Fruit fly (Drosophila melanogaster) whole organism, wandering third instar larva: ENCODE data around the gene Gbeta5.
A peak's percentile ranks its signal among the peaks of the same experiment; 100 is the strongest.

Source experiments
- Abd-B ChIP-seq: fragments of >200 bp; optimal IDR thresholded peaks from 2 replicates; lab custom pipeline; 2017; ENCODE audit warnings: missing biosample characterization, missing genetic modification characterization
- CG32264 ChIP-seq: fragments of 200-800 bp; sonication (Bioruptor generic); optimal IDR thresholded peaks from 2 replicates; lab custom pipeline; 2016; ENCODE audit warnings: missing biosample characterization, missing genetic modification characterization
- CG9705 ChIP-seq: fragments of 200-800 bp; sonication (Bioruptor generic); optimal IDR thresholded peaks from 2 replicates; lab custom pipeline; 2018; ENCODE audit warnings: missing biosample characterization, mild to moderate bottlenecking, missing genetic modification characterization
- Dfd ChIP-seq: fragments of >200 bp; optimal IDR thresholded peaks from 2 replicates; lab custom pipeline; 2017; ENCODE audit warnings: missing biosample characterization, missing genetic modification characterization
- GATAd ChIP-seq: sonication (Bioruptor generic); optimal IDR thresholded peaks from 2 replicates; lab custom pipeline; 2016; ENCODE audit warnings: missing biosample characterization, missing genetic modification characterization
- HLH106 ChIP-seq: fragments of 200-800 bp; optimal IDR thresholded peaks from 3 replicates; lab custom pipeline; 2019; ENCODE audit warnings: missing biosample characterization, mild to moderate bottlenecking, missing genetic modification characterization, moderate library complexity
- Hnf4 ChIP-seq: fragments of 200-800 bp; sonication (Bioruptor generic); optimal IDR thresholded peaks from 2 replicates; lab custom pipeline; 2016; ENCODE audit warnings: missing biosample characterization, mild to moderate bottlenecking, missing genetic modification characterization
- Hr78 ChIP-seq: fragments of >200 bp; optimal IDR thresholded peaks from 2 replicates; lab custom pipeline; 2017; ENCODE audit warnings: missing biosample characterization, missing genetic modification characterization
- Hr83 ChIP-seq: fragments of 200-300 bp; sonication (Bioruptor generic); optimal IDR thresholded peaks from 2 replicates; lab custom pipeline; 2016; ENCODE audit warnings: missing biosample characterization, mild to moderate bottlenecking, missing genetic modification characterization, moderate library complexity; ENCODE audit not compliant: poor library complexity, severe bottlenecking
- Jra ChIP-seq: sonication (Bioruptor generic); optimal IDR thresholded peaks from 2 replicates; lab custom pipeline; 2016; ENCODE audit warnings: missing biosample characterization, missing genetic modification characterization
- Mio ChIP-seq: sonication (Bioruptor generic); optimal IDR thresholded peaks from 2 replicates; lab custom pipeline; 2016; ENCODE audit warnings: missing biosample characterization, missing genetic modification characterization
- Myc ChIP-seq: fragments of >200 bp; optimal IDR thresholded peaks from 2 replicates; lab custom pipeline; 2017
- OdsH ChIP-seq: fragments of 200-800 bp; sonication (Bioruptor generic); optimal IDR thresholded peaks from 2 replicates; lab custom pipeline; 2016; ENCODE audit warnings: missing biosample characterization, mild to moderate bottlenecking, missing genetic modification characterization
- Rel ChIP-seq, 2 experiments: fragments of 200-800 bp; sonication (Bioruptor generic) in 1 of 2; optimal IDR thresholded peaks; 2 replicates in 1 of 2; 3 replicates in 1 of 2; lab custom pipeline; 2016 to 2019; ENCODE audit warnings: mild to moderate bottlenecking in 2 of 2, missing biosample characterization in 2 of 2, missing genetic modification characterization in 2 of 2, moderate library complexity in 1 of 2
- Sp1 ChIP-seq: fragments of 200-800 bp; sonication (Bioruptor generic); optimal IDR thresholded peaks from 3 replicates; lab custom pipeline; 2019; ENCODE audit warnings: missing biosample characterization, mild to moderate bottlenecking, missing genetic modification characterization, moderate library complexity
- Vsx2 ChIP-seq: fragments of 200-300, 225-300 bp; sonication (Bioruptor generic); optimal IDR thresholded peaks from 2 replicates; lab custom pipeline; 2018; ENCODE audit warnings: missing biosample characterization, missing genetic modification characterization; ENCODE audit not compliant: partially characterized antibody
- brk ChIP-seq: fragments of 200-800 bp; sonication (Bioruptor generic); optimal IDR thresholded peaks from 2 replicates; lab custom pipeline; 2016; ENCODE audit warnings: missing biosample characterization, mild to moderate bottlenecking, missing genetic modification characterization
- dl ChIP-seq, 2 experiments: fragments of 175-275, 200-275 bp in 1 of 2; fragments of 200-275 bp in 1 of 2; sonication (Bioruptor generic); optimal IDR thresholded peaks; lab custom pipeline; 2018; ENCODE audit warnings: mild to moderate bottlenecking in 2 of 2, missing biosample characterization in 2 of 2, missing genetic modification characterization in 2 of 2, moderate library complexity in 2 of 2; ENCODE audit not compliant: partially characterized antibody in 2 of 2, insufficient read depth in 1 of 2
- dsf ChIP-seq: sonication (Bioruptor generic); optimal IDR thresholded peaks from 2 replicates; lab custom pipeline; 2016; ENCODE audit warnings: missing biosample characterization, missing genetic modification characterization, borderline replicate concordance
- ey ChIP-seq: fragments of 200-800 bp; sonication (Bioruptor generic); optimal IDR thresholded peaks from 2 replicates; lab custom pipeline; 2016; ENCODE audit warnings: missing biosample characterization, missing genetic modification characterization
- fru ChIP-seq: fragments of 200-800 bp; sonication (Bioruptor generic); optimal IDR thresholded peaks from 3 replicates; lab custom pipeline; 2016; ENCODE audit warnings: missing biosample characterization, mild to moderate bottlenecking, missing genetic modification characterization
- h ChIP-seq: fragments of 200-800 bp; sonication (Bioruptor generic); optimal IDR thresholded peaks from 3 replicates; lab custom pipeline; 2016; ENCODE audit warnings: missing biosample characterization, mild to moderate bottlenecking, missing genetic modification characterization
- jim ChIP-seq: fragments of 175-275, 200-325 bp; sonication (Bioruptor generic); optimal IDR thresholded peaks from 2 replicates; lab custom pipeline; 2016; ENCODE audit warnings: missing biosample characterization, mild to moderate bottlenecking, missing genetic modification characterization
- pan ChIP-seq: fragments of >200 bp; optimal IDR thresholded peaks from 2 replicates; lab custom pipeline; 2017
- psq ChIP-seq: fragments of 200-800 bp; sonication (Bioruptor generic); optimal IDR thresholded peaks from 3 replicates; lab custom pipeline; 2017; ENCODE audit warnings: missing biosample characterization, mild to moderate bottlenecking, missing genetic modification characterization, moderate library complexity
- rgr ChIP-seq: fragments of 200-800 bp; sonication (Bioruptor generic); optimal IDR thresholded peaks from 3 replicates; lab custom pipeline; 2016; ENCODE audit warnings: missing biosample characterization, mild to moderate bottlenecking, missing genetic modification characterization
- sv ChIP-seq: fragments of 200-800 bp; sonication (Bioruptor generic); optimal IDR thresholded peaks from 3 replicates; lab custom pipeline; 2016; ENCODE audit warnings: missing biosample characterization, missing genetic modification characterization
- tai ChIP-seq: sonication (Bioruptor generic); optimal IDR thresholded peaks from 2 replicates; lab custom pipeline; 2016; ENCODE audit warnings: missing biosample characterization, missing genetic modification characterization
- woc ChIP-seq: sonication (Bioruptor generic); optimal IDR thresholded peaks from 2 replicates; lab custom pipeline; 2016; ENCODE audit warnings: missing biosample characterization, mild to moderate bottlenecking, missing genetic modification characterization

Gene Gbeta5

dm6 chrX:8152718-8153117, 643 bp upstream of the Gbeta5 start, which contains the start of gene CG18262:
Gene CG18262 (plus strand): TSS chrX:8152948.
- TF ChIP-seq psq: no peak
- no peak for TF ChIP-seq Hr83 (GFP tag; lab: Kevin White, UChicago)
- TF ChIP-seq dsf (GFP tag; lab: Kevin White, UChicago): no peak
- TF ChIP-seq Dfd: no peak
- no peak for TF ChIP-seq Vsx2
- no peak for TF ChIP-seq Rel (GFP tag; optimal IDR thresholded peaks at IDR 0.05; lab: Kevin White, UChicago)
- peak; percentile 72 for TF ChIP-seq Rel (tag; optimal IDR thresholded peaks at IDR 0.05; lab: Kevin White, UChicago)
- TF ChIP-seq Hnf4 (GFP tag; lab: Kevin White, UChicago): no peak
- TF ChIP-seq Mio: no peak
- TF ChIP-seq HLH106 (tag; lab: Kevin White, UChicago): no peak
- no peak for TF ChIP-seq OdsH
- TF ChIP-seq GATAd (GFP tag; lab: Kevin White, UChicago): peak; percentile 5
- no peak for TF ChIP-seq CG32264 (GFP tag; lab: Kevin White, UChicago)
- TF ChIP-seq pan (lab: Kevin White, UChicago): no peak
- no peak for TF ChIP-seq Abd-B (GFP tag; lab: Kevin White, UChicago)

- TF ChIP-seq Myc (lab: Kevin White, UChicago) (peak; percentile 4), Sp1 (GFP tag; lab: Kevin White, UChicago) (no peak)
These were observed 3.5 kb downstream of the Gbeta5 start, which contains the start of gene CG10959 for dm6 chrX:8148556-8148955. Gene CG10959 (plus strand): TSS chrX:8148783.

- TF ChIP-seq Hr78: no peak
- TF ChIP-seq psq: no peak
- TF ChIP-seq ey: no peak
- TF ChIP-seq Hr83 (GFP tag; lab: Kevin White, UChicago): no peak
- no peak for TF ChIP-seq Vsx2
- TF ChIP-seq brk (GFP tag; lab: Kevin White, UChicago): no peak
- no peak for TF ChIP-seq CG32264 (GFP tag; lab: Kevin White, UChicago)
- no peak for TF ChIP-seq Jra (GFP tag; lab: Kevin White, UChicago)
- no peak for TF ChIP-seq h (GFP tag; lab: Kevin White, UChicago)
- no peak for TF ChIP-seq fru
- no peak for TF ChIP-seq dl (GFP tag; optimal IDR thresholded peaks at IDR 0.05; lab: Kevin White, UChicago; ENCODE audit: insufficient read depth in 1 of 2, partially characterized antibody in 2 of 2)
- no peak for TF ChIP-seq HLH106 (tag; lab: Kevin White, UChicago)
- TF ChIP-seq OdsH: no peak
- TF ChIP-seq CG9705: no peak
- no peak for TF ChIP-seq jim (GFP tag; lab: Kevin White, UChicago)
- TF ChIP-seq Myc (lab: Kevin White, UChicago): no peak
- no peak for TF ChIP-seq GATAd (GFP tag; lab: Kevin White, UChicago)
- no peak for TF ChIP-seq Abd-B (GFP tag; lab: Kevin White, UChicago)
- TF ChIP-seq dsf (GFP tag; lab: Kevin White, UChicago): no peak
- no peak for TF ChIP-seq sv (GFP tag; lab: Kevin White, UChicago)
- TF ChIP-seq, all 38 proteins: peak for 0
These were observed 4.4 kb downstream of the Gbeta5 start, which contains the start of gene CG15336 for dm6 chrX:8147649-8148048. Gene CG15336 (plus strand): TSS chrX:8147949.

dm6 chrX:8145501-8146157, 6.4 kb downstream of the Gbeta5 start, which contains the start of the genes alpha-PheRS and CG2129:
Gene alpha-PheRS (minus strand): TSS chrX:8145602.
Gene CG2129 (plus strand): TSS chrX:8145839.
- TF ChIP-seq h (GFP tag; lab: Kevin White, UChicago) (peak; percentile 41), GATAd (GFP tag; lab: Kevin White, UChicago) (no peak), Myc (lab: Kevin White, UChicago) (peak; percentile 92), rgr (GFP tag; lab: Kevin White, UChicago) (no peak), tai (no peak), HLH106 (tag; lab: Kevin White, UChicago) (peak; percentile 65), Rel (GFP tag; optimal IDR thresholded peaks at IDR 0.05; lab: Kevin White, UChicago) (no peak), Rel (tag; optimal IDR thresholded peaks at IDR 0.05; lab: Kevin White, UChicago) (peak; percentile 52), ey (peak; percentile 6), dl (GFP tag; optimal IDR thresholded peaks at IDR 0.05; lab: Kevin White, UChicago; ENCODE audit: insufficient read depth in 1 of 2, partially characterized antibody in 2 of 2) (no peak), Sp1 (GFP tag; lab: Kevin White, UChicago) (peak; percentile 45), woc (GFP tag; lab: Kevin White, UChicago) (peak; percentile 77), psq (peak; percentile 31), Hnf4 (GFP tag; lab: Kevin White, UChicago) (no peak)
